Worm (Caenorhabditis elegans) whole organism, young adult: Measurements from ENCODE around the gene hpo-28.
A peak's percentile ranks its signal among the peaks of the same experiment; 100 is the strongest.

Experiments
- B0035.1 ChIP-seq: sonication (generic microtip); optimal IDR thresholded peaks from 2 replicates; lab custom pipeline; 2016; ENCODE audit warnings: missing genetic modification characterization, mild to moderate bottlenecking, missing compliant biosample characterization, missing genotype, missing genetic modification reagents
- B0261.1 ChIP-seq: sonication (generic microtip); optimal IDR thresholded peaks from 2 replicates; lab custom pipeline; 2016; ENCODE audit warnings: mild to moderate bottlenecking, missing genetic modification characterization, moderate library complexity, missing compliant biosample characterization
- B0336.3 ChIP-seq: fragments of 200-800 bp; sonication (Bioruptor generic); IDR thresholded peaks from 2 replicates; pipeline ENCODE4 v1.3.6; 2022; ENCODE audit warnings: missing genetic modification characterization, missing compliant biosample characterization
- D2030.7 ChIP-seq: fragments of 200-800 bp; sonication (Bioruptor generic); IDR thresholded peaks from 2 replicates; pipeline ENCODE4 v1.3.6; 2022; ENCODE audit warnings: missing genetic modification reagents, missing genetic modification characterization, missing compliant biosample characterization
- F33H1.4 ChIP-seq: fragments of 200-800 bp; sonication (Bioruptor generic); IDR thresholded peaks from 2 replicates; pipeline ENCODE4 v1.3.6; 2022; ENCODE audit warnings: missing genetic modification reagents, missing genetic modification characterization, missing compliant biosample characterization
- F39B2.1 ChIP-seq: fragments of 200-800 bp; sonication (Bioruptor generic); IDR thresholded peaks from 2 replicates; pipeline ENCODE4 v1.3.6; 2022; ENCODE audit warnings: missing genetic modification reagents, missing genetic modification characterization, missing compliant biosample characterization
- F57A8.1 ChIP-seq: fragments of 200-800 bp; sonication (Bioruptor generic); optimal IDR thresholded peaks from 2 replicates; lab custom pipeline; 2018; ENCODE audit warnings: mild to moderate bottlenecking, missing genetic modification characterization, moderate library complexity, missing compliant biosample characterization
- K11D2.4 ChIP-seq: fragments of 200-800 bp; sonication (Bioruptor generic); IDR thresholded peaks from 2 replicates; pipeline ENCODE4 v1.3.6; 2022; ENCODE audit warnings: missing genetic modification reagents, missing genetic modification characterization, missing compliant biosample characterization
- Y53F4B.3 ChIP-seq: fragments of 200-800 bp; sonication (Bioruptor generic); IDR thresholded peaks from 2 replicates; pipeline ENCODE4 v1.3.6; 2022; ENCODE audit warnings: missing genetic modification reagents, missing genetic modification characterization, missing compliant biosample characterization
- Y56A3A.18 ChIP-seq: fragments of 200-800 bp; sonication (Bioruptor generic); IDR thresholded peaks from 2 replicates; pipeline ENCODE4 v1.3.6; 2022; ENCODE audit warnings: missing genetic modification reagents, missing genetic modification characterization, missing compliant biosample characterization
- Y95B8A.8 ChIP-seq: fragments of 200-800 bp; sonication (Bioruptor generic); IDR thresholded peaks from 2 replicates; pipeline ENCODE4 v1.3.6; 2022; ENCODE audit warnings: missing genetic modification reagents, missing genetic modification characterization, missing compliant biosample characterization
- ZK185.1 ChIP-seq: sonication (generic microtip); optimal IDR thresholded peaks from 2 replicates; lab custom pipeline; 2016; ENCODE audit warnings: mild to moderate bottlenecking, missing genetic modification characterization, missing compliant biosample characterization; ENCODE audit not compliant: poor library complexity, severe bottlenecking
- akir-1 ChIP-seq: fragments of 200-800 bp; sonication (Bioruptor generic); optimal IDR thresholded peaks from 2 replicates; lab custom pipeline; 2018; ENCODE audit warnings: mild to moderate bottlenecking, missing genetic modification characterization, moderate library complexity, missing compliant biosample characterization
- atf-7 ChIP-seq: sonication (generic microtip); optimal IDR thresholded peaks from 2 replicates; lab custom pipeline; 2017; ENCODE audit warnings: mild to moderate bottlenecking, missing genetic modification characterization, missing compliant biosample characterization
- bed-1 ChIP-seq: fragments of 200-800 bp; sonication (Bioruptor generic); IDR thresholded peaks from 2 replicates; pipeline ENCODE4 v1.3.6; 2022; ENCODE audit warnings: missing genetic modification reagents, missing genetic modification characterization, missing compliant biosample characterization
- bed-2 ChIP-seq: fragments of 200-800 bp; sonication (Bioruptor generic); IDR thresholded peaks from 2 replicates; pipeline ENCODE4 v1.3.6; 2022; ENCODE audit warnings: missing genetic modification reagents, missing genetic modification characterization, missing compliant biosample characterization
- ccch-3 ChIP-seq: fragments of 200-800 bp; sonication (Bioruptor generic); optimal IDR thresholded peaks from 2 replicates; lab custom pipeline; 2018; ENCODE audit warnings: mild to moderate bottlenecking, missing genetic modification characterization, missing compliant biosample characterization
- cebp-2 ChIP-seq: fragments of 200-800 bp; sonication (Bioruptor generic); IDR thresholded peaks from 2 replicates; pipeline ENCODE4 v1.3.6; 2022; ENCODE audit warnings: missing genetic modification characterization, missing compliant biosample characterization
- ceh-100 ChIP-seq: fragments of 200-800 bp; sonication (Bioruptor generic); IDR thresholded peaks from 2 replicates; pipeline ENCODE4 v1.3.6; 2022; ENCODE audit warnings: missing genetic modification reagents, missing genetic modification characterization, missing compliant biosample characterization
- ceh-40 ChIP-seq: fragments of 200-800 bp; sonication (Bioruptor generic); IDR thresholded peaks from 2 replicates; pipeline ENCODE4 v1.3.6; 2022; ENCODE audit warnings: missing genetic modification characterization, missing compliant biosample characterization
- ceh-58 ChIP-seq: fragments of 200-800 bp; sonication (Bioruptor generic); IDR thresholded peaks from 2 replicates; pipeline ENCODE4 v1.3.6; 2022; ENCODE audit warnings: missing genetic modification characterization, missing compliant biosample characterization
- chd-7 ChIP-seq: sonication (generic microtip); optimal IDR thresholded peaks from 2 replicates; lab custom pipeline; 2016; ENCODE audit warnings: mild to moderate bottlenecking, missing genetic modification characterization, moderate library complexity, missing compliant biosample characterization
- die-1 ChIP-seq: sonication (generic microtip); optimal IDR thresholded peaks from 2 replicates; lab custom pipeline; 2016; ENCODE audit warnings: missing genotype, mild to moderate bottlenecking, missing genetic modification characterization, missing compliant biosample characterization
- dpl-1 ChIP-seq: fragments of 150-350 bp; optimal IDR thresholded peaks from 2 replicates; lab custom pipeline; 2014; ENCODE audit warnings: missing biosample characterization, missing genetic modification reagents, missing genetic modification characterization
- hmg-1.2 ChIP-seq: fragments of 200-800 bp; sonication (Bioruptor generic); IDR thresholded peaks from 2 replicates; pipeline ENCODE4 v1.3.6; 2022; ENCODE audit warnings: missing genetic modification reagents, missing genetic modification characterization, missing compliant biosample characterization
- hmg-20 ChIP-seq: fragments of 200-800 bp; sonication (Bioruptor generic); IDR thresholded peaks from 2 replicates; pipeline ENCODE4 v1.3.6; 2022; ENCODE audit warnings: missing genetic modification reagents, missing genetic modification characterization, missing compliant biosample characterization
- lag-1 ChIP-seq: fragments of 200-800 bp; sonication (Bioruptor generic); IDR thresholded peaks from 2 replicates; pipeline ENCODE4 v1.3.6; 2022; ENCODE audit warnings: missing genetic modification reagents, missing genetic modification characterization, missing compliant biosample characterization
- lin-26 ChIP-seq: fragments of 200-800 bp; sonication (Bioruptor generic); IDR thresholded peaks from 2 replicates; pipeline ENCODE4 v1.3.6; 2022; ENCODE audit warnings: missing genetic modification reagents, missing genetic modification characterization, missing compliant biosample characterization
- lin-35 ChIP-seq, 3 experiments: fragments of 150-350 bp in 2 of 3; sonication (generic microtip) in 1 of 3; optimal IDR thresholded peaks; 2 replicates each; lab custom pipeline; 2014 to 2018; ENCODE audit warnings: missing biosample characterization in 3 of 3, missing genetic modification characterization in 3 of 3, missing genetic modification reagents in 3 of 3
- lin-40 ChIP-seq: sonication (generic microtip); optimal IDR thresholded peaks from 2 replicates; lab custom pipeline; 2016; ENCODE audit warnings: missing genetic modification characterization, mild to moderate bottlenecking, missing compliant biosample characterization, missing genotype, missing genetic modification reagents
- madf-10 ChIP-seq: sonication (generic microtip); optimal IDR thresholded peaks from 2 replicates; lab custom pipeline; 2016; ENCODE audit warnings: mild to moderate bottlenecking, missing genetic modification characterization, missing compliant biosample characterization
- madf-6 ChIP-seq: fragments of 200-800 bp; sonication (Bioruptor generic); IDR thresholded peaks from 2 replicates; pipeline ENCODE4 v1.3.6; 2022; ENCODE audit warnings: missing genetic modification reagents, missing genetic modification characterization, missing compliant biosample characterization
- mcd-1 ChIP-seq: fragments of 200-800 bp; sonication (Bioruptor generic); IDR thresholded peaks from 2 replicates; pipeline ENCODE4 v1.3.6; 2022; ENCODE audit warnings: missing genetic modification reagents, missing genetic modification characterization, missing compliant biosample characterization
- mes-4 ChIP-seq: sonication (generic microtip); optimal IDR thresholded peaks from 2 replicates; lab custom pipeline; 2016; ENCODE audit warnings: missing genotype, missing genetic modification characterization, missing compliant biosample characterization
- nfyb-1 ChIP-seq: fragments of 200-800 bp; sonication (Bioruptor generic); IDR thresholded peaks from 2 replicates; pipeline ENCODE4 v1.3.6; 2022; ENCODE audit warnings: missing genetic modification reagents, missing genetic modification characterization, missing compliant biosample characterization
- nhr-27 ChIP-seq: fragments of 200-800 bp; sonication (Bioruptor generic); optimal IDR thresholded peaks from 2 replicates; lab custom pipeline; 2018; ENCODE audit warnings: mild to moderate bottlenecking, missing genetic modification characterization, moderate library complexity, missing compliant biosample characterization
- nhr-80 ChIP-seq: sonication (generic microtip); optimal IDR thresholded peaks from 2 replicates; lab custom pipeline; 2016; ENCODE audit warnings: missing genetic modification characterization, missing compliant biosample characterization
- pha-4 ChIP-seq: fragments of 150-350 bp; sonication (generic microtip); optimal IDR thresholded peaks from 2 replicates; lab custom pipeline; 2014; ENCODE audit warnings: missing biosample characterization, missing genetic modification reagents, missing genetic modification characterization
- rcor-1 ChIP-seq: fragments of 200-800 bp; sonication (Bioruptor generic); IDR thresholded peaks from 2 replicates; pipeline ENCODE4 v1.3.6; 2022; ENCODE audit warnings: missing genetic modification reagents, missing genetic modification characterization, missing compliant biosample characterization
- repo-1 ChIP-seq: sonication (generic microtip); optimal IDR thresholded peaks from 2 replicates; lab custom pipeline; 2017; ENCODE audit warnings: mild to moderate bottlenecking, missing genetic modification characterization, missing compliant biosample characterization
- snpc-1.3 ChIP-seq: sonication (generic microtip); optimal IDR thresholded peaks from 2 replicates; lab custom pipeline; 2017; ENCODE audit warnings: missing genetic modification characterization, mild to moderate bottlenecking, missing compliant biosample characterization, antibody characterized with exemption, moderate library complexity, missing genotype, missing genetic modification reagents; ENCODE audit not compliant: insufficient read depth
- somi-1 ChIP-seq: fragments of 200-800 bp; sonication (Bioruptor generic); optimal IDR thresholded peaks from 2 replicates; lab custom pipeline; 2018; ENCODE audit warnings: mild to moderate bottlenecking, missing genetic modification characterization, missing compliant biosample characterization
- tbx-9 ChIP-seq: sonication (generic microtip); optimal IDR thresholded peaks from 2 replicates; lab custom pipeline; 2016; ENCODE audit warnings: borderline replicate concordance, missing genetic modification characterization, inconsistent platforms, missing compliant biosample characterization
- unc-130 ChIP-seq: sonication (generic microtip); optimal IDR thresholded peaks from 2 replicates; lab custom pipeline; 2016; ENCODE audit warnings: missing genetic modification reagents, missing genetic modification characterization, missing compliant biosample characterization
- xnd-1 ChIP-seq: sonication (generic microtip); optimal IDR thresholded peaks from 2 replicates; lab custom pipeline; 2016; ENCODE audit warnings: missing genotype, missing genetic modification reagents, missing genetic modification characterization, missing compliant biosample characterization
- ztf-22 ChIP-seq: fragments of 200-800 bp; sonication (Bioruptor generic); optimal IDR thresholded peaks from 2 replicates; lab custom pipeline; 2018; ENCODE audit warnings: mild to moderate bottlenecking, missing genetic modification characterization, moderate library complexity, missing compliant biosample characterization
- ztf-25 ChIP-seq: fragments of 200-800 bp; sonication (Bioruptor generic); IDR thresholded peaks from 2 replicates; pipeline ENCODE4 v1.3.6; 2022; ENCODE audit warnings: missing genetic modification reagents, missing genetic modification characterization, missing compliant biosample characterization
- ztf-26 ChIP-seq: sonication (generic microtip); optimal IDR thresholded peaks from 2 replicates; lab custom pipeline; 2017; ENCODE audit warnings: missing genetic modification characterization, missing compliant biosample characterization
- ztf-3 ChIP-seq: fragments of 200-800 bp; sonication (Bioruptor generic); optimal IDR thresholded peaks from 2 replicates; lab custom pipeline; 2018; ENCODE audit warnings: mild to moderate bottlenecking, missing genetic modification characterization, missing compliant biosample characterization

The hpo-28 gene

ce11 chrIII:5678935-5679334 is 30.2 kb downstream of the hpo-28 start, which contains the start of the genes ska-3 and rps-12:
Gene ska-3, minus strand, starts transcription at chrIII:5679005.
Gene rps-12, plus strand, starts transcription at chrIII:5679298.
- TF ChIP-seq dpl-1 (GFP tag; lab: Kevin White, UChicago) (peak; percentile 92), lin-35 (GFP tag; optimal IDR thresholded peaks at IDR 0.05; lab: Kevin White, UChicago) (peak; percentile 48 to 99 (median 88)), ztf-22 (GFP tag; lab: Kevin White, UChicago) (peak; percentile 47), nhr-27 (no peak), xnd-1 (tag; lab: Kevin White, UChicago) (peak; percentile 73), ZK185.1 (tag; lab: Kevin White, UChicago) (peak; percentile 97), ceh-58 (no peak), cebp-2 (GFP tag; lab: Robert Waterston, UW) (no peak), Y56A3A.18 (GFP tag; lab: Robert Waterston, UW) (peak; percentile 51; the same call in 1 of the 2 replicates), akir-1 (GFP tag; lab: Kevin White, UChicago) (no peak), hmg-1.2 (GFP tag; lab: Robert Waterston, UW) (peak; percentile 95), F39B2.1 (GFP tag; lab: Robert Waterston, UW) (0 out of 2 replicates have a peak, but pooled peaks have one; percentile 55), K11D2.4 (peak; percentile 96), hmg-20 (peak; percentile 82), ccch-3 (GFP tag; lab: Kevin White, UChicago) (no peak), pha-4 (tag; lab: Kevin White, UChicago) (peak; percentile 99), ceh-40 (GFP tag; lab: Robert Waterston, UW) (no peak), snpc-1.3 (tag; lab: Kevin White, UChicago) (peak; percentile 88), lin-40 (tag; lab: Kevin White, UChicago) (peak; percentile 97), unc-130 (GFP tag; lab: Kevin White, UChicago) (peak; percentile 70), B0336.3 (GFP tag; lab: Robert Waterston, UW) (peak; percentile 80), atf-7 (tag; lab: Kevin White, UChicago) (peak; percentile 86), repo-1 (tag; lab: Kevin White, UChicago) (peak; percentile 90), mes-4 (tag; lab: Kevin White, UChicago) (no peak), F57A8.1 (GFP tag; lab: Kevin White, UChicago) (no peak), bed-2 (GFP tag; lab: Robert Waterston, UW) (no peak), lag-1 (no peak), B0035.1 (tag; lab: Kevin White, UChicago) (peak; percentile 43), mcd-1 (GFP tag; lab: Robert Waterston, UW) (peak; percentile 100), lin-26 (GFP tag; lab: Robert Waterston, UW) (no peak; the same call in 1 of the 2 replicates), Y53F4B.3 (GFP tag; lab: Robert Waterston, UW) (0 out of 2 replicates have a peak, but pooled peaks have one; percentile 23), somi-1 (peak; percentile 85), ztf-25 (GFP tag; lab: Robert Waterston, UW) (no peak), bed-1 (GFP tag; lab: Robert Waterston, UW) (no peak), D2030.7 (GFP tag; lab: Robert Waterston, UW) (peak; percentile 92), Y95B8A.8 (GFP tag; lab: Robert Waterston, UW) (peak; percentile 83), nhr-80 (tag; lab: Kevin White, UChicago) (peak; percentile 83), rcor-1 (GFP tag; lab: Robert Waterston, UW) (peak; percentile 96), chd-7 (tag; lab: Kevin White, UChicago) (peak; percentile 82), ceh-100 (peak; percentile 83), ztf-3 (GFP tag; lab: Kevin White, UChicago) (peak; percentile 22), F33H1.4 (GFP tag; lab: Robert Waterston, UW) (peak; percentile 93), madf-6 (GFP tag; lab: Robert Waterston, UW) (peak; percentile 95), nfyb-1 (peak; percentile 96), madf-10 (tag; lab: Kevin White, UChicago) (peak; percentile 88), ztf-26 (peak; percentile 95), B0261.1 (tag; lab: Kevin White, UChicago) (peak; percentile 16), die-1 (tag; lab: Kevin White, UChicago) (no peak), tbx-9 (tag; lab: Kevin White, UChicago) (no peak)
